Fruit fly (Drosophila melanogaster): ENCODE results near the gene Ca-alpha1T.

The Ca-alpha1T gene

dm6 chrX:6074845-6075244 lies 117.4 kb downstream of the Ca-alpha1T start, which contains the start of gene Tsp5D (continued):
- TF ChIP-seq CG7368 (GFP tag; optimal IDR thresholded peaks at IDR 0.05) (peak; percentile 95), Blimp-1 (GFP tag; optimal IDR thresholded peaks at IDR 0.05) (no peak), Eip75B (GFP tag; optimal IDR thresholded peaks at IDR 0.05) (peak; percentile 84), net (GFP tag; optimal IDR thresholded peaks at IDR 0.05) (peak; percentile 96), salr (GFP tag; optimal IDR thresholded peaks at IDR 0.05) (peak; percentile 85 to 91), CG11294 (GFP tag; IDR thresholded peaks at IDR 0.05) (peak; percentile 98), topi (GFP tag; optimal IDR thresholded peaks at IDR 0.05) (peak; percentile 68), dac (GFP tag; optimal IDR thresholded peaks at IDR 0.05) (peak; percentile 96), lz (GFP tag; optimal IDR thresholded peaks at IDR 0.05) (peak; percentile 23), Ets21C (GFP tag; optimal IDR thresholded peaks at IDR 0.05) (no peak), Hr38 (GFP tag; optimal IDR thresholded peaks at IDR 0.05) (peak; percentile 14), CG15336 (GFP tag; IDR thresholded peaks at IDR 0.05) (peak; percentile 100), svp (GFP tag) (no peak), spab (GFP tag; optimal IDR thresholded peaks at IDR 0.05) (peak; percentile 95), Met (GFP tag; optimal IDR thresholded peaks at IDR 0.05) (peak; percentile 11), Sox15 (GFP tag; optimal IDR thresholded peaks at IDR 0.05) (peak; percentile 59), CG6792 (GFP tag; optimal IDR thresholded peaks at IDR 0.05) (peak; percentile 80), Smox (GFP tag; optimal IDR thresholded peaks at IDR 0.05) (no peak), CG11902 (GFP tag; optimal IDR thresholded peaks at IDR 0.05) (peak; percentile 74), CG3032 (tag; optimal IDR thresholded peaks at IDR 0.05) (peak; percentile 96), CG32006 (GFP tag; optimal IDR thresholded peaks at IDR 0.05) (peak; percentile 98), CG1621 (tag; optimal IDR thresholded peaks at IDR 0.05) (peak; percentile 93), Lpt (GFP tag; optimal IDR thresholded peaks at IDR 0.05) (peak; percentile 97), OdsH (GFP tag; optimal IDR thresholded peaks at IDR 0.05) (peak; percentile 94), CG6854 (GFP tag; optimal IDR thresholded peaks at IDR 0.05) (no peak), dsx (GFP tag; optimal IDR thresholded peaks at IDR 0.05; ENCODE audit: poor library complexity, severe bottlenecking) (peak; percentile 82), CG8319 (GFP tag; optimal IDR thresholded peaks at IDR 0.05) (peak; percentile 85), CG16779 (tag; optimal IDR thresholded peaks at IDR 0.05) (peak; percentile 93), Gug (GFP tag; IDR thresholded peaks at IDR 0.05) (peak; percentile 99), Sox14 (GFP tag; optimal IDR thresholded peaks at IDR 0.05) (peak; percentile 69), achi (GFP tag; optimal IDR thresholded peaks at IDR 0.05) (peak; percentile 96), CG6808 (GFP tag; optimal IDR thresholded peaks at IDR 0.05) (peak; percentile 97), ss (GFP tag; optimal IDR thresholded peaks at IDR 0.05) (peak; percentile 84 to 87), vri (GFP tag; optimal IDR thresholded peaks at IDR 0.05) (no peak), CG11762 (GFP tag; optimal IDR thresholded peaks at IDR 0.05; ENCODE audit: insufficient read depth) (peak; percentile 97)

dm6 chrX:6068714-6069113 lies 123.6 kb downstream of the Ca-alpha1T start:
- TF ChIP-seq CG6792 (GFP tag; optimal IDR thresholded peaks at IDR 0.05): no peak
- TF ChIP-seq Eip78C (GFP tag): peak; percentile 3
- peak; percentile 68 for TF ChIP-seq vri (GFP tag; optimal IDR thresholded peaks at IDR 0.05)
- TF ChIP-seq CG6854 (GFP tag; optimal IDR thresholded peaks at IDR 0.05): peak; percentile 6
- no peak for TF ChIP-seq ss (GFP tag; optimal IDR thresholded peaks at IDR 0.05)

dm6 chrX:6067281-6068008 lies 124.8 kb downstream of the Ca-alpha1T start, which contains the start of gene CG5928:
TSS of gene CG5928 (plus strand) at chrX:6067958.
- TF ChIP-seq Ets96B (tag; optimal IDR thresholded peaks at IDR 0.05): no peak
- no peak for TF ChIP-seq Sox14 (GFP tag; optimal IDR thresholded peaks at IDR 0.05)
- TF ChIP-seq topi (GFP tag; optimal IDR thresholded peaks at IDR 0.05): no peak
- TF ChIP-seq CG4318 (GFP tag; optimal IDR thresholded peaks at IDR 0.05): peak; percentile 18
- TF ChIP-seq vri (GFP tag; optimal IDR thresholded peaks at IDR 0.05): no peak
- TF ChIP-seq fd85E (GFP tag; optimal IDR thresholded peaks at IDR 0.05): no peak
- no peak for TF ChIP-seq achi (GFP tag; optimal IDR thresholded peaks at IDR 0.05)
- TF ChIP-seq Lpt (GFP tag; optimal IDR thresholded peaks at IDR 0.05): no peak
- TF ChIP-seq Ets21C (GFP tag; optimal IDR thresholded peaks at IDR 0.05): no peak
- no peak for TF ChIP-seq CG34406 (GFP tag; optimal IDR thresholded peaks at IDR 0.05)
- TF ChIP-seq spab (GFP tag; optimal IDR thresholded peaks at IDR 0.05): no peak
- no peak for TF ChIP-seq CG16779 (tag; optimal IDR thresholded peaks at IDR 0.05)
- peak; percentile 1 for TF ChIP-seq OdsH (GFP tag; optimal IDR thresholded peaks at IDR 0.05)
- peak; percentile 41 for TF ChIP-seq Eip78C (GFP tag)
- no peak for TF ChIP-seq net (GFP tag; optimal IDR thresholded peaks at IDR 0.05)
- TF ChIP-seq CG1621 (tag; optimal IDR thresholded peaks at IDR 0.05): no peak
- no peak for TF ChIP-seq Met (GFP tag; optimal IDR thresholded peaks at IDR 0.05)
- no peak for TF ChIP-seq Hr38 (GFP tag; optimal IDR thresholded peaks at IDR 0.05)
- peak in 1 of 2 experiments; percentile 23 for TF ChIP-seq salr (GFP tag; optimal IDR thresholded peaks at IDR 0.05)
- no peak for TF ChIP-seq CG6854 (GFP tag; optimal IDR thresholded peaks at IDR 0.05)
- peak; percentile 32; the same call in 1 of the 3 replicates for TF ChIP-seq eg (GFP tag; IDR thresholded peaks at IDR 0.05)
- TF ChIP-seq svp (GFP tag): no peak
- TF ChIP-seq Hr39 (GFP tag; optimal IDR thresholded peaks at IDR 0.05): no peak
- peak; percentile 26; the same call in 1 of the 2 replicates for TF ChIP-seq CG15336 (GFP tag; IDR thresholded peaks at IDR 0.05)
- no peak for TF ChIP-seq CG8319 (GFP tag; optimal IDR thresholded peaks at IDR 0.05)
- TF ChIP-seq CG6792 (GFP tag; optimal IDR thresholded peaks at IDR 0.05): no peak
- TF ChIP-seq CG8119 (GFP tag; IDR thresholded peaks at IDR 0.05): peak; percentile 54; the same call in 2 of the 3 replicates
- TF ChIP-seq CG11762 (GFP tag; optimal IDR thresholded peaks at IDR 0.05; ENCODE audit: insufficient read depth): no peak
- no peak for TF ChIP-seq dac (GFP tag; optimal IDR thresholded peaks at IDR 0.05)
- no peak for TF ChIP-seq Sox15 (GFP tag; optimal IDR thresholded peaks at IDR 0.05)
